Worm (Caenorhabditis elegans) whole organism, L2 larva: ENCODE measurements around the gene prx-5.

Experiments
- C34F6.9 ChIP-seq: fragments of 150-350 bp; optimal IDR thresholded peaks from 2 replicates; lab custom pipeline; 2014; ENCODE audit warnings: missing biosample characterization, missing genetic modification characterization
- F13H6.1 ChIP-seq: sonication (generic microtip); optimal IDR thresholded peaks from 2 replicates; lab custom pipeline; 2016; ENCODE audit warnings: missing genetic modification characterization, missing compliant biosample characterization
- R02D3.7 ChIP-seq: fragments of 150-350 bp; optimal IDR thresholded peaks from 2 replicates; lab custom pipeline; 2014; ENCODE audit warnings: missing biosample characterization, missing genetic modification characterization
- ZK546.5 ChIP-seq: sonication (generic microtip); optimal IDR thresholded peaks from 2 replicates; lab custom pipeline; 2017; ENCODE audit warnings: missing biosample characterization, missing genetic modification characterization
- aly-2 ChIP-seq: fragments of 150-350 bp; optimal IDR thresholded peaks from 2 replicates; lab custom pipeline; 2014; ENCODE audit warnings: missing biosample characterization, missing genetic modification characterization
- ceh-16 ChIP-seq: fragments of 150-350 bp; optimal IDR thresholded peaks from 2 replicates; lab custom pipeline; 2014; ENCODE audit warnings: missing biosample characterization, missing genetic modification characterization
- ceh-82 ChIP-seq: fragments of 150-350 bp; optimal IDR thresholded peaks from 2 replicates; lab custom pipeline; 2014; ENCODE audit warnings: missing biosample characterization, missing genetic modification characterization
- crh-2 ChIP-seq: sonication (generic microtip); optimal IDR thresholded peaks from 2 replicates; lab custom pipeline; 2017; ENCODE audit warnings: missing biosample characterization, missing genetic modification characterization
- dmd-4 ChIP-seq: sonication (generic microtip); optimal IDR thresholded peaks from 2 replicates; lab custom pipeline; 2017; ENCODE audit warnings: missing biosample characterization, missing genetic modification characterization
- egl-27 ChIP-seq: sonication (generic microtip); optimal IDR thresholded peaks from 3 replicates; lab custom pipeline; 2017; ENCODE audit warnings: missing biosample characterization, missing genetic modification reagents, missing genetic modification characterization
- elt-3 ChIP-seq: sonication (generic microtip); optimal IDR thresholded peaks from 2 replicates; lab custom pipeline; 2017; ENCODE audit warnings: missing biosample characterization, missing genetic modification characterization
- lin-11 ChIP-seq: fragments of 150-350 bp; sonication (generic microtip); optimal IDR thresholded peaks from 2 replicates; lab custom pipeline; 2014; ENCODE audit warnings: missing biosample characterization, missing genetic modification characterization, inconsistent platforms, mixed read lengths
- lin-13 ChIP-seq: fragments of 150-350 bp; optimal IDR thresholded peaks from 2 replicates; lab custom pipeline; 2014; ENCODE audit warnings: missing biosample characterization, missing genetic modification reagents, missing genetic modification characterization
- lsy-2 ChIP-seq, 2 experiments: fragments of 150-350 bp in 1 of 2; sonication (generic microtip) in 1 of 2; optimal IDR thresholded peaks; 2 replicates each; lab custom pipeline; 2014 to 2017; ENCODE audit warnings: missing biosample characterization in 2 of 2, missing genetic modification characterization in 2 of 2
- nhr-10 ChIP-seq: sonication (generic microtip); optimal IDR thresholded peaks from 2 replicates; lab custom pipeline; 2017; ENCODE audit warnings: missing biosample characterization, missing genetic modification characterization
- nhr-11 ChIP-seq: fragments of 150-350 bp; optimal IDR thresholded peaks from 2 replicates; lab custom pipeline; 2014; ENCODE audit warnings: missing biosample characterization, missing genetic modification characterization
- nhr-12 ChIP-seq: fragments of 150-350 bp; optimal IDR thresholded peaks from 2 replicates; lab custom pipeline; 2014; ENCODE audit warnings: missing biosample characterization, missing genetic modification characterization
- nhr-129 ChIP-seq: fragments of 150-350 bp; optimal IDR thresholded peaks from 2 replicates; lab custom pipeline; 2014; ENCODE audit warnings: missing biosample characterization, missing genetic modification characterization
- nhr-21 ChIP-seq: fragments of 150-350 bp; optimal IDR thresholded peaks from 2 replicates; lab custom pipeline; 2014; ENCODE audit warnings: missing biosample characterization, missing genetic modification characterization
- nhr-77 ChIP-seq: fragments of 150-350 bp; optimal IDR thresholded peaks from 2 replicates; lab custom pipeline; 2014; ENCODE audit warnings: missing biosample characterization, missing genetic modification characterization
- peb-1 ChIP-seq: fragments of 150-350 bp; optimal IDR thresholded peaks from 2 replicates; lab custom pipeline; 2014; ENCODE audit warnings: missing biosample characterization, missing genetic modification characterization
- sem-4 ChIP-seq: fragments of 150-350 bp; optimal IDR thresholded peaks from 2 replicates; lab custom pipeline; 2014; ENCODE audit warnings: missing biosample characterization, missing genetic modification reagents, missing genetic modification characterization
- sma-3 ChIP-seq: sonication (generic microtip); optimal IDR thresholded peaks from 2 replicates; lab custom pipeline; 2016; ENCODE audit warnings: missing genetic modification reagents, missing genetic modification characterization, missing compliant biosample characterization
- snpc-4 ChIP-seq: fragments of 150-350 bp; optimal IDR thresholded peaks from 2 replicates; lab custom pipeline; 2014; ENCODE audit warnings: missing biosample characterization, missing genetic modification characterization
- unc-39 ChIP-seq: fragments of 150-350 bp; optimal IDR thresholded peaks from 2 replicates; lab custom pipeline; 2014; ENCODE audit warnings: missing biosample characterization, missing genetic modification characterization
- unc-62 ChIP-seq: fragments of 150-350 bp; optimal IDR thresholded peaks from 2 replicates; lab custom pipeline; 2014; ENCODE audit warnings: missing biosample characterization, missing genetic modification reagents, missing genetic modification characterization
- ztf-1 ChIP-seq: fragments of 200-800 bp; sonication (Bioruptor generic); conservative IDR thresholded peaks from 2 replicates; pipeline ENCODE4 v1.3.6; 2022; ENCODE audit warnings: missing genetic modification characterization, missing compliant biosample characterization
- ztf-11 ChIP-seq: sonication (generic microtip); optimal IDR thresholded peaks from 2 replicates; lab custom pipeline; 2017; ENCODE audit warnings: missing biosample characterization, missing genetic modification characterization

The prx-5 gene

DNA sequence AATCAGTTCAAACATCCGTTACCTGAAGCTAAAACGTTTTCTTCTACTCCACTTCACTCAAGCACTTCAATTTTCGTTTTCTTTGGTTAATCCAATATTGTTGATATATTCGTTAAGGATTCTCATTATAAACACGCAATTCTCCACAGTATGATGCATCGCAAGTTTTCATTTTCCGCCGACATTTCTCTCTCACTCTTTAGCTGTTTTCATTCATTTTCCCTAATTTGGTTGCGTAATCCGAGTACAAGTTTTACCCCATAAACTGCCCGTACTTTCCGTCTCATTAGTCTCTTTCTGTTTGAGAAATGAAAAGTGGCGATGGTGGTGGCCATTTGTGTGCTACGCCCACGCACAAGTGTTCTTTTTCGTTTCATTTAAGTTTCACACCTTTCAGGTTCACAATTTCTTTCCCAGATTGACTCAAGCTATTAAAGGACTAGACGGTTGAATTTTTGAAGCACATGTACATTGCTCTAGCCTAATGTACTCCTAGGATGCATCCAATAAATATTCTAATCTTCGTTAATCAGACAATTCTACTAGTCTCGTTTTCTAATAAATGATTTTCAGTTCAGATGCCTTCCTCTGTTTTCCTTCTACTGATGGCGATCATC, 13.2 kb upstream of the prx-5 start, which contains the start of gene C34C6.3:
Gene C34C6.3, plus strand, starts transcription at position 567 of the 617 bp plus-strand sequence.
- TF ChIP-seq snpc-4 (tag; lab: Kevin White, UChicago) (no peak), unc-39 (tag; lab: Kevin White, UChicago) (no peak), egl-27 (tag; lab: Kevin White, UChicago) (no peak), sem-4 (tag; lab: Kevin White, UChicago) (no peak), lin-13 (GFP tag; lab: Kevin White, UChicago) (no peak), ceh-82 (no peak), unc-62 (GFP tag; lab: Kevin White, UChicago) (no peak), nhr-21 (no peak)
- TF ChIP-seq, all 48 proteins: peak for 0

DNA sequence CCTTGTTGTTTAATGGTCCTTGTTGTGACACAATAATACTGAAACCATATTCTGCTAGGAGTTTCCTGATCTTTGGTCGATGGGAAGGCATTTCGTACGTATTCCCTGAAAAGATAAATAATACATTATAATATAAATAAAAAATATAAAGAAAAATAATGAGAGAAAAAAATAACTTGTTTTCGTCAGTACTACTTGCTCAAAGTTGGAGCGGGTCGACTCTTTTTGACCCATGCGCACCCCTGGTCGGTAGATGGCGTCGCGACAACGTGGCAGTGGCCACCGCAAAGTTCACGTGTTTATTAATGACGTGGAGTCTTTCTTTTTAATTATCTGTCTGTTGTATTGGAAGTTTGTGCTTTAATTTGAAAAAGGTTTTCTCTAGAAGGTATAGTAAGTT, 8.8 kb upstream of the prx-5 start, which contains the start of gene C34C6.10:
Gene C34C6.10, minus strand, starts transcription at position 101 of the 400 bp plus-strand sequence.
- TF ChIP-seq dmd-4 (tag; lab: Kevin White, UChicago): no peak
- TF ChIP-seq nhr-77: no peak
- TF ChIP-seq crh-2 (tag; lab: Kevin White, UChicago): no peak
- no peak for TF ChIP-seq egl-27 (tag; lab: Kevin White, UChicago)
- no peak for TF ChIP-seq F13H6.1
- TF ChIP-seq ZK546.5 (tag; lab: Kevin White, UChicago): no peak

DNA sequence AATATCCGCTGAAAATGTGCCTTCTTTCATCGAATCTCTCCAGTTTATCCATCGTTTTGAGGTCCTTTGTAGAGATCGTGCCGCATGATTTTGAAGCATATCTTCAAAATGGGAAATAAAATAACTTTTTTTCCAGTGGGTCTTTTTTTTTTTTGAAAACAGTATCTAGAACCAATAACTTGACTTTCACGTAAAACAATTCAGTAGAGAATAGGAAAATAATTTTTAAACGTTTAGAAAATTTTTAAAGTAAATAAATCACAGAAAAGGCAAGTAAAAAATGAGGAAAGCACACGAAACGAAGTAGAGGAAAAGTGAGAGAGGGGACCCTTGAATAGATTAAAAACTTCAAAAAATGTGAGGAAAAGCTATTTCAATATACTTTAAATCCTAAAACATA, 5.8 kb upstream of the prx-5 start, which contains the start of gene chdh-1:
Gene chdh-1, minus strand, starts transcription at position 101 of the 400 bp plus-strand sequence.
- no peak for TF ChIP-seq nhr-129
- no peak for TF ChIP-seq unc-62 (GFP tag; lab: Kevin White, UChicago)
- TF ChIP-seq dmd-4 (tag; lab: Kevin White, UChicago): no peak
- TF ChIP-seq unc-39 (tag; lab: Kevin White, UChicago): no peak
- no peak for TF ChIP-seq nhr-12 (tag; lab: Kevin White, UChicago)
- TF ChIP-seq R02D3.7 (tag; lab: Kevin White, UChicago): no peak
- TF ChIP-seq ceh-16: no peak
- TF ChIP-seq lin-11 (tag; lab: Kevin White, UChicago): no peak
- TF ChIP-seq lsy-2 (tag; optimal IDR thresholded peaks at IDR 0.05; lab: Kevin White, UChicago): no peak
- no peak for TF ChIP-seq egl-27 (tag; lab: Kevin White, UChicago)
- TF ChIP-seq peb-1: no peak
- TF ChIP-seq sma-3 (GFP tag; lab: Kevin White, UChicago): no peak
- no peak for TF ChIP-seq crh-2 (tag; lab: Kevin White, UChicago)
- TF ChIP-seq elt-3 (tag; lab: Kevin White, UChicago): no peak
- no peak for TF ChIP-seq snpc-4 (tag; lab: Kevin White, UChicago)

ce11 chrII:8701059-8701458, 3.6 kb upstream of the prx-5 start:
- TF ChIP-seq nhr-10 (tag; lab: Kevin White, UChicago): no peak
- TF ChIP-seq lsy-2 (tag; optimal IDR thresholded peaks at IDR 0.05; lab: Kevin White, UChicago): peak in 1 of 2 experiments; percentile 86

ce11 chrII:8701619-8702350, 2.8 kb upstream of the prx-5 start, which contains the start of gene sphk-1:
Gene sphk-1, minus strand, starts transcription at chrII:8701669.
- no peak for TF ChIP-seq nhr-11 (tag; lab: Kevin White, UChicago)
- TF ChIP-seq unc-39 (tag; lab: Kevin White, UChicago): no peak
- TF ChIP-seq F13H6.1: no peak
- no peak for TF ChIP-seq elt-3 (tag; lab: Kevin White, UChicago)
- no peak for TF ChIP-seq nhr-21
- TF ChIP-seq nhr-77: no peak
- TF ChIP-seq snpc-4 (tag; lab: Kevin White, UChicago): no peak
- no peak for TF ChIP-seq C34F6.9
- TF ChIP-seq ztf-11 (tag; lab: Kevin White, UChicago): no peak
- no peak for TF ChIP-seq lin-11 (tag; lab: Kevin White, UChicago)
- no peak for TF ChIP-seq ztf-1 (GFP tag; lab: Robert Waterston, UW)
- TF ChIP-seq unc-62 (GFP tag; lab: Kevin White, UChicago): no peak
- TF ChIP-seq nhr-10 (tag; lab: Kevin White, UChicago): no peak
- no peak for TF ChIP-seq sem-4 (tag; lab: Kevin White, UChicago)

- TF ChIP-seq aly-2: no peak
- no peak for TF ChIP-seq unc-62 (GFP tag; lab: Kevin White, UChicago)
- no peak for TF ChIP-seq C34F6.9
Measured at ce11 chrII:8703729-8704128, 895 bp upstream of the prx-5 start, which contains the start of gene ceh-7. Gene ceh-7, minus strand, starts transcription at chrII:8703829.
